Fruit fly (Drosophila melanogaster) whole organism, embryonic: ENCODE results near the gene Vdup1.

Experiments
- ATbp ChIP-seq: fragments of 200-800 bp; sonication (Bioruptor generic); optimal IDR thresholded peaks from 2 replicates; lab custom pipeline; 2017; ENCODE audit warnings: missing biosample characterization, mild to moderate bottlenecking, missing genetic modification characterization, missing genetic modification reagents
- B-H2 ChIP-seq: fragments of 200-800 bp; sonication (Bioruptor generic); optimal IDR thresholded peaks from 2 replicates; lab custom pipeline; 2018; ENCODE audit warnings: missing biosample characterization, mild to moderate bottlenecking, missing genetic modification characterization
- BtbVII ChIP-seq: fragments of 200-800 bp; sonication (Bioruptor generic); optimal IDR thresholded peaks from 3 replicates; lab custom pipeline; 2017; ENCODE audit warnings: missing biosample characterization, mild to moderate bottlenecking, missing genetic modification characterization
- CG1024 ChIP-seq: fragments of 200-800 bp; sonication (Bioruptor generic); IDR thresholded peaks from 2 replicates; pipeline ENCODE4 v1.3.6; 2022; ENCODE audit warnings: missing biosample characterization, missing genetic modification characterization
- CG10366 ChIP-seq: fragments of 200-800 bp; sonication (Bioruptor generic); IDR thresholded peaks from 2 replicates; pipeline ENCODE4 v1.3.6; 2022; ENCODE audit warnings: missing biosample characterization, missing genetic modification characterization
- CG11723 ChIP-seq: fragments of 200-800 bp; sonication (Bioruptor generic); optimal IDR thresholded peaks from 2 replicates; lab custom pipeline; 2017; ENCODE audit warnings: missing biosample characterization, mild to moderate bottlenecking, missing genetic modification characterization
- CG14050 ChIP-seq: fragments of 200-800 bp; sonication (Bioruptor generic); IDR thresholded peaks from 3 replicates; pipeline ENCODE4 v1.3.6; 2022; ENCODE audit warnings: missing biosample characterization, missing genetic modification characterization
- CG14710 ChIP-seq: fragments of 200-800 bp; sonication (Bioruptor generic); optimal IDR thresholded peaks from 3 replicates; lab custom pipeline; 2019; ENCODE audit warnings: missing biosample characterization, mild to moderate bottlenecking, missing genetic modification characterization, moderate library complexity
- CG17359 ChIP-seq: fragments of 200-800 bp; sonication (Bioruptor generic); optimal IDR thresholded peaks from 3 replicates; lab custom pipeline; 2018; ENCODE audit warnings: missing biosample characterization, mild to moderate bottlenecking, missing genetic modification characterization, moderate library complexity
- CG17802 ChIP-seq: fragments of 200-800 bp; sonication (Bioruptor generic); optimal IDR thresholded peaks from 2 replicates; lab custom pipeline; 2018; ENCODE audit warnings: missing biosample characterization, mild to moderate bottlenecking, missing genetic modification characterization, moderate library complexity
- CG18619 ChIP-seq: fragments of 200-800 bp; sonication (Bioruptor generic); optimal IDR thresholded peaks from 3 replicates; lab custom pipeline; 2017; ENCODE audit warnings: missing biosample characterization, mild to moderate bottlenecking, missing genetic modification characterization
- CG18764 ChIP-seq: fragments of 200-800 bp; sonication (Bioruptor generic); optimal IDR thresholded peaks from 3 replicates; lab custom pipeline; 2016; ENCODE audit warnings: missing biosample characterization, missing genetic modification characterization
- CG32532 ChIP-seq: fragments of 200-800 bp; sonication (Bioruptor generic); IDR thresholded peaks from 2 replicates; pipeline ENCODE4 v1.3.6; 2022; ENCODE audit warnings: missing biosample characterization, missing genetic modification characterization
- CG4282 ChIP-seq: fragments of 200-800 bp; sonication (Bioruptor generic); optimal IDR thresholded peaks from 2 replicates; lab custom pipeline; 2016; ENCODE audit warnings: missing biosample characterization, missing genetic modification characterization
- CG4424 ChIP-seq: fragments of 200-800 bp; sonication (Bioruptor generic); optimal IDR thresholded peaks from 3 replicates; lab custom pipeline; 2016; ENCODE audit warnings: missing biosample characterization, missing genetic modification characterization
- CG6683 ChIP-seq: fragments of 200-800 bp; sonication (Bioruptor generic); optimal IDR thresholded peaks from 2 replicates; lab custom pipeline; 2017; ENCODE audit warnings: missing biosample characterization, mild to moderate bottlenecking, missing genetic modification characterization, missing genetic modification reagents
- CG6689 ChIP-seq: fragments of 200-800 bp; sonication (Bioruptor generic); IDR thresholded peaks from 2 replicates; pipeline ENCODE4 v1.3.6; 2022; ENCODE audit warnings: missing biosample characterization, missing genetic modification characterization
- CG8089 ChIP-seq: fragments of 200-800 bp; sonication (Bioruptor generic); optimal IDR thresholded peaks from 3 replicates; lab custom pipeline; 2016; ENCODE audit warnings: missing biosample characterization, missing genetic modification characterization
- CG8359 ChIP-seq: fragments of 200-800 bp; sonication (Bioruptor generic); optimal IDR thresholded peaks from 2 replicates; lab custom pipeline; 2017; ENCODE audit warnings: missing biosample characterization, mild to moderate bottlenecking, missing genetic modification characterization, borderline replicate concordance
- CG8478 ChIP-seq: fragments of >200 bp; optimal IDR thresholded peaks from 2 replicates; lab custom pipeline; 2018
- Fer2 ChIP-seq: fragments of 200-800 bp; sonication (Bioruptor generic); optimal IDR thresholded peaks from 2 replicates; lab custom pipeline; 2018; ENCODE audit warnings: missing biosample characterization, mild to moderate bottlenecking, missing genetic modification characterization, moderate library complexity
- Fer3 ChIP-seq: fragments of 200-800 bp; sonication (Bioruptor generic); optimal IDR thresholded peaks from 2 replicates; lab custom pipeline; 2018; ENCODE audit warnings: missing biosample characterization, mild to moderate bottlenecking, missing genetic modification characterization, moderate library complexity
- Hmr ChIP-seq: fragments of 200-800 bp; sonication (Bioruptor generic); optimal IDR thresholded peaks from 3 replicates; lab custom pipeline; 2017; ENCODE audit warnings: mild to moderate bottlenecking, missing biosample characterization, missing genetic modification reagents, missing genetic modification characterization
- Hr3 ChIP-seq: fragments of 200-800 bp; sonication (Bioruptor generic); optimal IDR thresholded peaks from 3 replicates; lab custom pipeline; 2016; ENCODE audit warnings: missing biosample characterization, missing genetic modification characterization
- Hsf ChIP-seq: fragments of 200-800 bp; sonication (Bioruptor generic); optimal IDR thresholded peaks from 3 replicates; lab custom pipeline; 2016; ENCODE audit warnings: missing biosample characterization, missing genetic modification characterization
- Lhr ChIP-seq: fragments of 200-800 bp; sonication (Bioruptor generic); optimal IDR thresholded peaks from 3 replicates; lab custom pipeline; 2017; ENCODE audit warnings: mild to moderate bottlenecking, missing biosample characterization, missing genetic modification reagents, missing genetic modification characterization
- MESR4 ChIP-seq: fragments of 200-800 bp; sonication (Bioruptor generic); optimal IDR thresholded peaks from 2 replicates; lab custom pipeline; 2018; ENCODE audit warnings: missing biosample characterization, mild to moderate bottlenecking, missing genetic modification characterization, moderate library complexity
- MTF-1 ChIP-seq: fragments of 200-800 bp; sonication (Bioruptor generic); optimal IDR thresholded peaks from 2 replicates; lab custom pipeline; 2018; ENCODE audit warnings: missing biosample characterization, mild to moderate bottlenecking, missing genetic modification characterization, borderline replicate concordance
- Poxn ChIP-seq: fragments of 200-800 bp; sonication (Bioruptor generic); IDR thresholded peaks from 2 replicates; pipeline ENCODE4 v1.3.6; 2022; ENCODE audit warnings: missing biosample characterization, missing genetic modification characterization
- Spps ChIP-seq: fragments of 200-800 bp; sonication (Bioruptor generic); optimal IDR thresholded peaks from 2 replicates; lab custom pipeline; 2018; ENCODE audit warnings: missing biosample characterization, mild to moderate bottlenecking, missing genetic modification characterization
- Xrp1 ChIP-seq: fragments of 200-800 bp; sonication (Bioruptor generic); IDR thresholded peaks from 2 replicates; pipeline ENCODE4 v1.3.6; 2022; ENCODE audit warnings: missing biosample characterization, missing genetic modification characterization
- aop ChIP-seq: fragments of 200-800 bp; sonication (Bioruptor generic); IDR thresholded peaks from 2 replicates; pipeline ENCODE4 v1.3.6; 2022; ENCODE audit warnings: missing biosample characterization, missing genetic modification characterization
- ap ChIP-seq: fragments of 200-800 bp; sonication (Bioruptor generic); IDR thresholded peaks from 2 replicates; pipeline ENCODE4 v1.3.6; 2022; ENCODE audit warnings: missing biosample characterization, missing genetic modification characterization
- ato ChIP-seq: fragments of 200-800 bp; sonication (Bioruptor generic); IDR thresholded peaks from 2 replicates; pipeline ENCODE4 v1.3.6; 2022; ENCODE audit warnings: missing biosample characterization, missing genetic modification characterization; ENCODE audit not compliant: partially characterized antibody
- bigmax ChIP-seq: fragments of 200-800 bp; sonication (Bioruptor generic); optimal IDR thresholded peaks from 2 replicates; lab custom pipeline; 2018; ENCODE audit warnings: missing biosample characterization, mild to moderate bottlenecking, missing genetic modification characterization
- caup ChIP-seq: fragments of 200-800 bp; sonication (Bioruptor generic); optimal IDR thresholded peaks from 3 replicates; lab custom pipeline; 2017; ENCODE audit warnings: missing biosample characterization, mild to moderate bottlenecking, missing genetic modification characterization, moderate library complexity; ENCODE audit not compliant: severe bottlenecking
- dimm ChIP-seq: fragments of 200-800 bp; sonication (Bioruptor generic); IDR thresholded peaks from 2 replicates; pipeline ENCODE4 v1.3.6; 2022; ENCODE audit warnings: missing biosample characterization, missing genetic modification characterization
- fru ChIP-seq: fragments of >200 bp; optimal IDR thresholded peaks from 2 replicates; lab custom pipeline; 2017
- gfzf ChIP-seq: fragments of 200-800 bp; sonication (Bioruptor generic); optimal IDR thresholded peaks from 2 replicates; lab custom pipeline; 2016; ENCODE audit warnings: missing biosample characterization, mild to moderate bottlenecking, missing genetic modification characterization, moderate library complexity
- gsb-n ChIP-seq: fragments of 200-800 bp; sonication (Bioruptor generic); optimal IDR thresholded peaks from 3 replicates; lab custom pipeline; 2018; ENCODE audit warnings: missing biosample characterization, mild to moderate bottlenecking, missing genetic modification characterization
- klu ChIP-seq: fragments of 200-800 bp; sonication (Bioruptor generic); IDR thresholded peaks from 2 replicates; pipeline ENCODE4 v1.3.6; 2022; ENCODE audit warnings: missing biosample characterization, missing genetic modification characterization
- nmo ChIP-seq: fragments of 200-800 bp; sonication (Bioruptor generic); optimal IDR thresholded peaks from 2 replicates; lab custom pipeline; 2018; ENCODE audit warnings: missing biosample characterization, mild to moderate bottlenecking, missing genetic modification characterization, moderate library complexity
- onecut ChIP-seq: fragments of 200-800 bp; sonication (Bioruptor generic); IDR thresholded peaks from 2 replicates; pipeline ENCODE4 v1.3.6; 2022; ENCODE audit warnings: missing biosample characterization, missing genetic modification characterization
- pzg ChIP-seq: fragments of 200-800 bp; sonication (Bioruptor generic); optimal IDR thresholded peaks from 3 replicates; lab custom pipeline; 2018; ENCODE audit warnings: missing biosample characterization, mild to moderate bottlenecking, missing genetic modification characterization, moderate library complexity
- ranshi ChIP-seq: fragments of 200-800 bp; sonication (Bioruptor generic); IDR thresholded peaks from 2 replicates; pipeline ENCODE4 v1.3.6; 2022; ENCODE audit warnings: missing biosample characterization, missing genetic modification characterization
- rib ChIP-seq: fragments of 200-800 bp; sonication (Bioruptor generic); IDR thresholded peaks from 2 replicates; pipeline ENCODE4 v1.3.6; 2022; ENCODE audit warnings: missing biosample characterization, missing genetic modification characterization
- sima ChIP-seq: fragments of 200-800 bp; sonication (Bioruptor generic); optimal IDR thresholded peaks from 2 replicates; lab custom pipeline; 2016; ENCODE audit warnings: missing biosample characterization, missing genetic modification characterization
- slp2 ChIP-seq: fragments of 200-800 bp; sonication (Bioruptor generic); optimal IDR thresholded peaks from 2 replicates; lab custom pipeline; 2016; ENCODE audit warnings: missing biosample characterization, missing genetic modification characterization
- tll ChIP-seq, 2 experiments: fragments of 200-800 bp in 1 of 2; fragments of >200 bp in 1 of 2; sonication (Bioruptor generic) in 1 of 2; optimal IDR thresholded peaks; 2 replicates each; lab custom pipeline; 2017 to 2019; ENCODE audit warnings: missing biosample characterization in 2 of 2, missing genetic modification characterization in 2 of 2, mild to moderate bottlenecking in 1 of 2, moderate library complexity in 1 of 2
- z ChIP-seq: fragments of 200-800 bp; sonication (Bioruptor generic); IDR thresholded peaks from 3 replicates; pipeline ENCODE4 v1.3.6; 2022; ENCODE audit warnings: missing biosample characterization, missing genetic modification characterization

Gene Vdup1

DNA sequence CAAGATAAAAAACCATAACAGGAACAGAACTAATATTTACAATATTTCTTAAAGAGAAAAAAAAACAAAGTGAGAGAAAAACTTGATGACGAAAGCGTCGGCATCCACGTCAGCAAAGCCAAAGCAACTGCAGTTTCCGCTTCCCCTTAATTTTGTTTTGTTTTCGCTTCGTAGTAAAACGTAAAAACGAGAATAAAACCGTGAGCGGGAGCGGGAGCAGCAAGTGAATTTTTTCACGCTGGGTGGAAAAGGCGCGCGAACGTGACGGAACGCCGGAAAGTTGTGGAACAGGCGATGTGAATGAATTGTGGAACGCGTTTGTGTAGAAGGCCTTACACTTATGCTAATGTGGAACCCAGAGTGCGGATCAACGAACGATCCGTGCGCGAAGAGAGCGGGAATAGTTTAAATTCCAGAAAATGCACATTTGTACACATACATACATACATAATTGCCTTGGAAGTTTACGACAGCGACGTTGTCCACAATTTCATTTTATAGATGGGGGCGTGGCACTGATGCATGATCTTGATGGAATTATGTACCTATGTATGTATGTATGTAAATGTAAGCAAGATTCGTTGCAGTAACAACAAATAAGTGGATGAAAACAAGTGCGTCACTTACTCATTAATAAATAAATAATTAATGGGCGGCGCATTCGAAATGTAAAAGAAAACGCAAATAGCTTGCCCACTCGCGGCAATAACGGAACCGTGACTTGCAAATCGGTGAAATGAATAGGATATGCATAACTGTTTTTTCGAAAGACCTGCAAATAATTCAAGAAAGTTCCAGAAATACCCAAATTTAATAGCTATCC lies 50.3 kb downstream of the Vdup1 start (continued):
- TF ChIP-seq CG6689 (GFP tag; lab: Robert Waterston, UW) = no peak
- TF ChIP-seq CG4424 (GFP tag; lab: Kevin White, UChicago) = no peak
- no peak for TF ChIP-seq bigmax (GFP tag; lab: Kevin White, UChicago)
- TF ChIP-seq MESR4 = no peak
- peak; percentile 17 for TF ChIP-seq B-H2 (GFP tag; lab: Kevin White, UChicago)
- TF ChIP-seq rib (GFP tag; lab: Robert Waterston, UW) = no peak
- TF ChIP-seq gfzf (GFP tag; lab: Kevin White, UChicago) = no peak
- no peak for TF ChIP-seq caup (GFP tag; lab: Kevin White, UChicago)
- no peak for TF ChIP-seq CG1024 (GFP tag; lab: Robert Waterston, UW)
- no peak for TF ChIP-seq CG17802 (tag; lab: Kevin White, UChicago)
- TF ChIP-seq Xrp1 = no peak
- TF ChIP-seq onecut (GFP tag; lab: Robert Waterston, UW) = no peak
- TF ChIP-seq CG18764 (GFP tag; lab: Kevin White, UChicago) = peak; percentile 55
- TF ChIP-seq tll (GFP tag; optimal IDR thresholded peaks at IDR 0.05; lab: Kevin White, UChicago) = no peak
- peak; percentile 66 for TF ChIP-seq CG11723
- TF ChIP-seq CG10366 = no peak
- no peak for TF ChIP-seq aop (GFP tag; lab: Robert Waterston, UW)
- no peak for TF ChIP-seq CG14050 (GFP tag; lab: Robert Waterston, UW)
- no peak for TF ChIP-seq klu (GFP tag; lab: Robert Waterston, UW)
- no peak for TF ChIP-seq ap
- TF ChIP-seq CG17359 = peak; percentile 14
- no peak for TF ChIP-seq pzg (GFP tag; lab: Kevin White, UChicago)
- TF ChIP-seq CG4282 = no peak
- no peak for TF ChIP-seq fru
- TF ChIP-seq dimm = no peak
- no peak for TF ChIP-seq Fer3 (tag; lab: Kevin White, UChicago)
- no peak for TF ChIP-seq Spps (tag; lab: Kevin White, UChicago)
- TF ChIP-seq CG18619 (GFP tag; lab: Kevin White, UChicago) = peak; percentile 9
- TF ChIP-seq Hsf = no peak
- TF ChIP-seq Hmr (GFP tag; lab: Kevin White, UChicago) = no peak
- TF ChIP-seq Fer2 (tag; lab: Kevin White, UChicago) = no peak
- 0 out of 3 replicates have a peak, but pooled peaks have one; percentile 41 for TF ChIP-seq z
- no peak for TF ChIP-seq CG8478
- TF ChIP-seq Lhr = no peak
- TF ChIP-seq ATbp (GFP tag; lab: Kevin White, UChicago) = no peak
- TF ChIP-seq nmo (GFP tag; lab: Kevin White, UChicago) = no peak
- TF ChIP-seq ranshi = no peak; the same call in 1 of the 2 replicates
- no peak for TF ChIP-seq CG14710 (tag; lab: Kevin White, UChicago)
- TF ChIP-seq gsb-n = no peak
- no peak for TF ChIP-seq CG8359
- TF ChIP-seq sima (GFP tag; lab: Kevin White, UChicago) = no peak
- no peak for TF ChIP-seq Hr3
- no peak for TF ChIP-seq ato
- no peak for TF ChIP-seq MTF-1 (GFP tag; lab: Kevin White, UChicago)
- no peak for TF ChIP-seq Poxn
- TF ChIP-seq CG8089 = no peak
- no peak for TF ChIP-seq slp2
- no peak for TF ChIP-seq CG32532
- TF ChIP-seq CG6683 (GFP tag; lab: Kevin White, UChicago) = no peak
- peak; percentile 25 for TF ChIP-seq BtbVII (GFP tag; lab: Kevin White, UChicago)
